Fruit fly (Drosophila melanogaster) whole organism, embryonic: ENCODE results near the gene Bacc.

ENCODE experiments used
- Ada2b ChIP-seq: fragments of 200-800 bp; sonication (Bioruptor generic); IDR thresholded peaks from 2 replicates; pipeline ENCODE4 v1.3.6; 2022; ENCODE audit warnings: missing biosample characterization, missing genetic modification characterization
- Awh ChIP-seq: fragments of 200-800 bp; sonication (Bioruptor generic); IDR thresholded peaks from 2 replicates; pipeline ENCODE4, ENCODE4 v1.3.6; 2022; ENCODE audit warnings: missing biosample characterization, missing genetic modification characterization
- Bdp1 ChIP-seq: fragments of 200-800 bp; sonication (Bioruptor generic); optimal IDR thresholded peaks from 3 replicates; lab custom pipeline; 2016; ENCODE audit warnings: missing biosample characterization, missing genetic modification characterization
- Bgb ChIP-seq: fragments of 200-800 bp; sonication (Bioruptor generic); IDR thresholded peaks from 2 replicates; pipeline ENCODE4 v1.3.6; 2022; ENCODE audit warnings: missing biosample characterization, missing genetic modification characterization; ENCODE audit not compliant: partially characterized antibody
- CG10979 ChIP-seq: fragments of 200-800 bp; sonication (Bioruptor generic); optimal IDR thresholded peaks from 2 replicates; lab custom pipeline; 2018; ENCODE audit warnings: missing biosample characterization, mild to moderate bottlenecking, missing genetic modification characterization, moderate library complexity
- CG12769 ChIP-seq: fragments of 200-800 bp; sonication (Bioruptor generic); optimal IDR thresholded peaks from 2 replicates; lab custom pipeline; 2019; ENCODE audit warnings: missing biosample characterization, mild to moderate bottlenecking, missing genetic modification characterization, moderate library complexity
- CG13424 ChIP-seq: fragments of 200-800 bp; sonication (Bioruptor generic); optimal IDR thresholded peaks from 2 replicates; lab custom pipeline; 2019; ENCODE audit warnings: missing biosample characterization, mild to moderate bottlenecking, missing genetic modification characterization, moderate library complexity
- CG13624 ChIP-seq: fragments of 200-800 bp; sonication (Bioruptor generic); optimal IDR thresholded peaks from 2 replicates; lab custom pipeline; 2016; ENCODE audit warnings: missing biosample characterization, missing genetic modification characterization
- CG15514 ChIP-seq: fragments of 200-800 bp; sonication (Bioruptor generic); optimal IDR thresholded peaks from 3 replicates; lab custom pipeline; 2017; ENCODE audit warnings: missing biosample characterization, missing genetic modification characterization, mild to moderate bottlenecking, moderate library complexity, missing genetic modification reagents
- CG17802 ChIP-seq: fragments of 200-800 bp; sonication (Bioruptor generic); optimal IDR thresholded peaks from 2 replicates; lab custom pipeline; 2018; ENCODE audit warnings: missing biosample characterization, mild to moderate bottlenecking, missing genetic modification characterization, moderate library complexity
- CG2129 ChIP-seq: fragments of 200-800 bp; sonication (Bioruptor generic); IDR thresholded peaks from 2 replicates; pipeline ENCODE4 v1.3.6; 2022; ENCODE audit warnings: missing biosample characterization, missing genetic modification characterization; ENCODE audit not compliant: partially characterized antibody
- CG3407 ChIP-seq: fragments of 200-800 bp; sonication (Bioruptor generic); optimal IDR thresholded peaks from 2 replicates; lab custom pipeline; 2018; ENCODE audit warnings: missing biosample characterization, mild to moderate bottlenecking, missing genetic modification characterization
- CG3726 ChIP-seq: fragments of 200-800 bp; sonication (Bioruptor generic); IDR thresholded peaks from 3 replicates; pipeline ENCODE4, ENCODE4 v1.3.6; 2022; ENCODE audit warnings: missing biosample characterization, missing genetic modification characterization
- CG4424 ChIP-seq: fragments of 200-800 bp; sonication (Bioruptor generic); optimal IDR thresholded peaks from 3 replicates; lab custom pipeline; 2016; ENCODE audit warnings: missing biosample characterization, missing genetic modification characterization
- CG5953 ChIP-seq: fragments of 200-800 bp; sonication (Bioruptor generic); IDR thresholded peaks from 2 replicates; pipeline ENCODE4 v1.3.6; 2022; ENCODE audit warnings: missing biosample characterization, missing genetic modification characterization
- CG6689 ChIP-seq: fragments of 200-800 bp; sonication (Bioruptor generic); IDR thresholded peaks from 2 replicates; pipeline ENCODE4 v1.3.6; 2022; ENCODE audit warnings: missing biosample characterization, missing genetic modification characterization
- CG7357 ChIP-seq: fragments of 200-800 bp; sonication (Bioruptor generic); IDR thresholded peaks from 3 replicates; pipeline ENCODE4 v1.3.6; 2022; ENCODE audit warnings: missing biosample characterization, missing genetic modification characterization
- CG7745 ChIP-seq: fragments of 200-800 bp; sonication (Bioruptor generic); optimal IDR thresholded peaks from 2 replicates; lab custom pipeline; 2018; ENCODE audit warnings: missing biosample characterization, mild to moderate bottlenecking, missing genetic modification characterization, moderate library complexity
- CG7786 ChIP-seq: fragments of 200-800 bp; sonication (Bioruptor generic); optimal IDR thresholded peaks from 2 replicates; lab custom pipeline; 2016; ENCODE audit warnings: missing biosample characterization, missing genetic modification characterization
- D19B ChIP-seq: fragments of 200-800 bp; sonication (Bioruptor generic); optimal IDR thresholded peaks from 2 replicates; lab custom pipeline; 2017; ENCODE audit warnings: missing biosample characterization, mild to moderate bottlenecking, missing genetic modification characterization
- Dbx ChIP-seq: fragments of 200-800 bp; sonication (Bioruptor generic); IDR thresholded peaks from 3 replicates; pipeline ENCODE4 v1.3.6; 2022; ENCODE audit warnings: missing biosample characterization, missing genetic modification characterization
- Dip3 ChIP-seq: fragments of 200-800 bp; sonication (Bioruptor generic); optimal IDR thresholded peaks from 3 replicates; lab custom pipeline; 2016; ENCODE audit warnings: missing biosample characterization, missing genetic modification characterization
- Fer2 ChIP-seq: fragments of 200-800 bp; sonication (Bioruptor generic); optimal IDR thresholded peaks from 2 replicates; lab custom pipeline; 2018; ENCODE audit warnings: missing biosample characterization, mild to moderate bottlenecking, missing genetic modification characterization, moderate library complexity
- Gsc ChIP-seq: fragments of 200-800 bp; sonication (Bioruptor generic); IDR thresholded peaks from 2 replicates; pipeline ENCODE4 v1.3.6; 2022; ENCODE audit warnings: missing biosample characterization, missing genetic modification characterization
- HHEX ChIP-seq: fragments of 200-800 bp; sonication (Bioruptor generic); optimal IDR thresholded peaks from 3 replicates; lab custom pipeline; 2017; ENCODE audit warnings: missing biosample characterization, mild to moderate bottlenecking, missing genetic modification characterization, missing genetic modification reagents
- HLH54F ChIP-seq: fragments of 200-800 bp; sonication (Bioruptor generic); optimal IDR thresholded peaks from 3 replicates; lab custom pipeline; 2016; ENCODE audit warnings: missing biosample characterization, missing genetic modification characterization
- Mad ChIP-seq: fragments of 200-800 bp; sonication (Bioruptor generic); optimal IDR thresholded peaks from 2 replicates; lab custom pipeline; 2016; ENCODE audit warnings: missing biosample characterization, missing genetic modification characterization
- Med ChIP-seq: fragments of 200-800 bp; sonication (Bioruptor generic); peaks from one replicate; lab custom pipeline; 2016; ENCODE audit warnings: missing biosample characterization, missing genetic modification characterization, mild to moderate bottlenecking, inconsistent platforms, moderate library complexity
- Nf-YA ChIP-seq: fragments of 200-800 bp; sonication (Bioruptor generic); IDR thresholded peaks from 2 replicates; pipeline ENCODE4 v1.3.6; 2022; ENCODE audit warnings: missing biosample characterization, missing genetic modification characterization
- Ptx1 ChIP-seq: fragments of 200-800 bp; sonication (Bioruptor generic); IDR thresholded peaks from 2 replicates; pipeline ENCODE4 v1.3.6; 2022; ENCODE audit warnings: missing biosample characterization, missing genetic modification characterization
- Side ChIP-seq: fragments of 200-800 bp; sonication (Bioruptor generic); optimal IDR thresholded peaks from 2 replicates; lab custom pipeline; 2016; ENCODE audit warnings: missing biosample characterization, missing genetic modification characterization
- Sox102F ChIP-seq: fragments of 200-800 bp; sonication (Bioruptor generic); optimal IDR thresholded peaks from 2 replicates; lab custom pipeline; 2018; ENCODE audit warnings: missing biosample characterization, mild to moderate bottlenecking, missing genetic modification characterization, moderate library complexity
- Spps ChIP-seq: fragments of 200-800 bp; sonication (Bioruptor generic); optimal IDR thresholded peaks from 2 replicates; lab custom pipeline; 2018; ENCODE audit warnings: missing biosample characterization, mild to moderate bottlenecking, missing genetic modification characterization
- Tbp ChIP-seq: fragments of >200 bp; optimal IDR thresholded peaks from 2 replicates; lab custom pipeline; 2018; ENCODE audit warnings: missing biosample characterization, missing genetic modification characterization
- Xrp1 ChIP-seq: fragments of 200-800 bp; sonication (Bioruptor generic); IDR thresholded peaks from 2 replicates; pipeline ENCODE4 v1.3.6; 2022; ENCODE audit warnings: missing biosample characterization, missing genetic modification characterization
- caup ChIP-seq: fragments of 200-800 bp; sonication (Bioruptor generic); optimal IDR thresholded peaks from 3 replicates; lab custom pipeline; 2017; ENCODE audit warnings: missing biosample characterization, mild to moderate bottlenecking, missing genetic modification characterization, moderate library complexity; ENCODE audit not compliant: severe bottlenecking
- da ChIP-seq: fragments of 200-800 bp; sonication (Bioruptor generic); optimal IDR thresholded peaks from 2 replicates; lab custom pipeline; 2016; ENCODE audit warnings: missing biosample characterization, missing genetic modification characterization
- hth ChIP-seq: fragments of >200 bp; optimal IDR thresholded peaks from 2 replicates; lab custom pipeline; 2017; ENCODE audit warnings: inconsistent platforms
- klu ChIP-seq: fragments of 200-800 bp; sonication (Bioruptor generic); IDR thresholded peaks from 2 replicates; pipeline ENCODE4 v1.3.6; 2022; ENCODE audit warnings: missing biosample characterization, missing genetic modification characterization
- knrl ChIP-seq: fragments of 200-800 bp; sonication (Bioruptor generic); IDR thresholded peaks from 3 replicates; pipeline ENCODE4 v1.3.6; 2022; ENCODE audit warnings: missing biosample characterization, missing genetic modification characterization; ENCODE audit not compliant: partially characterized antibody
- lmd ChIP-seq: fragments of 200-800 bp; sonication (Bioruptor generic); IDR thresholded peaks from 2 replicates; pipeline ENCODE4 v1.3.6; 2022; ENCODE audit warnings: missing biosample characterization, missing genetic modification characterization
- lola ChIP-seq, 3 experiments: fragments of >200 bp in 2 of 3; fragments of 200-800 bp in 1 of 3; sonication (Bioruptor generic) in 1 of 3; optimal IDR thresholded peaks; 2 replicates each; lab custom pipeline; 2017 to 2019; ENCODE audit warnings: missing biosample characterization in 3 of 3, missing genetic modification characterization in 3 of 3, mild to moderate bottlenecking in 1 of 3, moderate library complexity in 1 of 3
- mld ChIP-seq: fragments of 200-800 bp; sonication (Bioruptor generic); IDR thresholded peaks from 3 replicates; pipeline ENCODE4 v1.3.6; 2022; ENCODE audit warnings: missing biosample characterization, missing genetic modification characterization; ENCODE audit not compliant: partially characterized antibody
- nom ChIP-seq: fragments of 200-800 bp; sonication (Bioruptor generic); optimal IDR thresholded peaks from 2 replicates; lab custom pipeline; 2017; ENCODE audit warnings: missing biosample characterization, missing genetic modification characterization, mild to moderate bottlenecking, moderate library complexity, missing genetic modification reagents
- pho ChIP-seq: fragments of 200-800 bp; sonication (Bioruptor generic); optimal IDR thresholded peaks from 2 replicates; lab custom pipeline; 2016; ENCODE audit warnings: missing biosample characterization, missing genetic modification characterization
- phol ChIP-seq: fragments of 200-800 bp; sonication (Bioruptor generic); optimal IDR thresholded peaks from 3 replicates; lab custom pipeline; 2018; ENCODE audit warnings: missing biosample characterization, mild to moderate bottlenecking, missing genetic modification characterization, moderate library complexity
- repo ChIP-seq: fragments of 200-800 bp; sonication (Bioruptor generic); optimal IDR thresholded peaks from 2 replicates; lab custom pipeline; 2016; ENCODE audit warnings: missing biosample characterization, missing genetic modification characterization
- schlank ChIP-seq: fragments of 200-800 bp; sonication (Bioruptor generic); optimal IDR thresholded peaks from 2 replicates; lab custom pipeline; 2018; ENCODE audit warnings: missing biosample characterization, mild to moderate bottlenecking, missing genetic modification characterization
- sr ChIP-seq: fragments of 200-800 bp; sonication (Bioruptor generic); IDR thresholded peaks from 3 replicates; pipeline ENCODE4 v1.3.6; 2022; ENCODE audit warnings: missing biosample characterization, missing genetic modification characterization
- tio ChIP-seq: fragments of 200-800 bp; sonication (Bioruptor generic); optimal IDR thresholded peaks from 2 replicates; lab custom pipeline; 2017; ENCODE audit warnings: missing biosample characterization, missing genetic modification characterization, inconsistent platforms
- toy ChIP-seq: fragments of 200-800 bp; sonication (Bioruptor generic); IDR thresholded peaks from 2 replicates; pipeline ENCODE4 v1.3.6; 2022; ENCODE audit warnings: missing biosample characterization, missing genetic modification characterization
- trem ChIP-seq: fragments of 200-800 bp; optimal IDR thresholded peaks from 3 replicates; lab custom pipeline; 2019; ENCODE audit warnings: missing biosample characterization, mild to moderate bottlenecking, missing genetic modification characterization, moderate library complexity

The Bacc gene

dm6 chr2L:2720368-2720767, 31.9 kb upstream of the Bacc start (continued):
- TF ChIP-seq Dip3 (GFP tag; lab: Kevin White, UChicago) (peak; percentile 18), Xrp1 (no peak; the same call in 1 of the 2 replicates), hth (lab: Kevin White, UChicago) (no peak), Ptx1 (GFP tag; lab: Robert Waterston, UW) (peak; percentile 41), CG13424 (tag; lab: Kevin White, UChicago) (peak; percentile 30), Med (peak; percentile 63), CG15514 (GFP tag; lab: Kevin White, UChicago) (peak; percentile 10), CG10979 (tag; lab: Kevin White, UChicago) (no peak), mld (GFP tag; lab: Robert Waterston, UW) (no peak), CG6689 (peak; percentile 47; the same call in 1 of the 2 replicates), schlank (no peak), CG12769 (tag; lab: Kevin White, UChicago) (no peak), tio (GFP tag; lab: Kevin White, UChicago) (no peak), toy (GFP tag; lab: Robert Waterston, UW) (no peak), CG7357 (no peak), klu (GFP tag; lab: Robert Waterston, UW) (no peak), pho (GFP tag; lab: Kevin White, UChicago) (no peak), HLH54F (GFP tag; lab: Kevin White, UChicago) (peak; percentile 9), CG7786 (no peak), CG7745 (tag; lab: Kevin White, UChicago) (no peak), HHEX (GFP tag; lab: Kevin White, UChicago) (no peak), Mad (GFP tag; lab: Kevin White, UChicago) (no peak), CG13624 (GFP tag; lab: Kevin White, UChicago) (no peak), repo (no peak), CG4424 (GFP tag; lab: Kevin White, UChicago) (no peak), lmd (GFP tag; lab: Robert Waterston, UW) (peak; percentile 27; the same call in 1 of the 2 replicates), nom (GFP tag; lab: Kevin White, UChicago) (no peak), da (GFP tag; lab: Kevin White, UChicago) (no peak), Sox102F (GFP tag; lab: Kevin White, UChicago) (peak; percentile 27), Dbx (GFP tag; lab: Robert Waterston, UW) (peak; percentile 46; the same call in 1 of the 3 replicates), CG17802 (no peak), lola (GFP tag; optimal IDR thresholded peaks at IDR 0.05; lab: Kevin White, UChicago) (no peak), Bgb (GFP tag; lab: Robert Waterston, UW) (no peak), Side (GFP tag; lab: Kevin White, UChicago) (peak; percentile 7), Gsc (GFP tag; lab: Robert Waterston, UW) (no peak), D19B (GFP tag; lab: Kevin White, UChicago) (no peak), Spps (no peak), trem (tag; lab: Kevin White, UChicago) (no peak), CG3726 (GFP tag; lab: Robert Waterston, UW) (no peak), knrl (GFP tag; lab: Robert Waterston, UW) (no peak), sr (GFP tag; lab: Robert Waterston, UW) (no peak), CG5953 (GFP tag; lab: Robert Waterston, UW) (no peak), Awh (GFP tag; lab: Robert Waterston, UW) (no peak), CG3407 (GFP tag; lab: Kevin White, UChicago) (no peak), Nf-YA (GFP tag; lab: Robert Waterston, UW) (no peak), Ada2b (GFP tag; lab: Robert Waterston, UW) (peak; percentile 33; the same call in 1 of the 2 replicates), Tbp (GFP tag; lab: Kevin White, UChicago) (no peak), Fer2 (tag; lab: Kevin White, UChicago) (no peak), phol (tag; lab: Kevin White, UChicago) (no peak), Bdp1 (GFP tag; lab: Kevin White, UChicago) (no peak), CG2129 (GFP tag; lab: Robert Waterston, UW) (no peak), caup (GFP tag; lab: Kevin White, UChicago) (peak; percentile 10)
